Worm (Caenorhabditis elegans): ENCODE measurements around the gene C17E7.9.

C17E7.9 gene

ce11 chrV:3896018-3896417 lies 5.4 kb upstream of the C17E7.9 start:
- TF ChIP-seq efl-3 (GFP tag; optimal IDR thresholded peaks at IDR 0.05) (no peak), irx-1 (tag; optimal IDR thresholded peaks at IDR 0.05) (no peak), zag-1 (tag; optimal IDR thresholded peaks at IDR 0.05) (no peak), nhr-12 (tag; optimal IDR thresholded peaks at IDR 0.05) (no peak), fkh-10 (GFP tag; optimal IDR thresholded peaks at IDR 0.05) (no peak), ets-5 (GFP tag; IDR thresholded peaks at IDR 0.05) (no peak)

DNA sequence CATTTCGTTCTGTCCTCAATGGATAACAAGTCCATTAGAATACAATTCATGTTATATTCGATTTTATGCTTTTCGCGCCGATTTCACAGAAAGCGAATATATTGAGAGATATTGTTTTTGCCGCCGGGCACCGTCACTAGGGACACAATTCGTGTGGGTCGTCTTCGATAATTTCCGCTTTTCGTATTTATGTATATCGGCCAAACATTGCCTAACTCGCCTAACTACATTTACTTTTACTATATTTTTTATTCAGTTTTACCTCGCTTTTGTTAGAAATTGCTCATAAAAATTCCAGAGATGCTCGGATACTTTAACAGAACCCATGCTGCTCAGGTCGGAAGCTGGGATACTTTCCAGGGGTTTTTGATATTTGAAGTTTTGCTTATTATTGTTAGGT lies 4.0 kb upstream of the C17E7.9 start, which contains the start of gene sre-9:
Gene sre-9 (plus strand): TSS at position 301 of the 400 bp plus-strand sequence.
- TF ChIP-seq efl-3 (GFP tag; optimal IDR thresholded peaks at IDR 0.05) (no peak), swsn-7 (tag; optimal IDR thresholded peaks at IDR 0.05) (no peak), efl-1 (optimal IDR thresholded peaks at IDR 0.05) (no peak), efl-1 (GFP tag; optimal IDR thresholded peaks at IDR 0.05 in 1 of 2) (no peak), Y116A8C.19 (tag; optimal IDR thresholded peaks at IDR 0.05; ENCODE audit: borderline replicate concordance) (no peak), sup-37 (GFP tag; optimal IDR thresholded peaks at IDR 0.05) (no peak), unc-98 (GFP tag; IDR thresholded peaks at IDR 0.05) (no peak), unc-62 (GFP tag; optimal IDR thresholded peaks at IDR 0.05) (no peak), nhr-47 (tag; optimal IDR thresholded peaks at IDR 0.05) (no peak), nhr-20 (tag; optimal IDR thresholded peaks at IDR 0.05) (no peak), alr-1 (tag; optimal IDR thresholded peaks at IDR 0.05; ENCODE audit: borderline replicate concordance) (no peak), nhr-237 (tag; optimal IDR thresholded peaks at IDR 0.05) (no peak), nhr-11 (tag; optimal IDR thresholded peaks at IDR 0.05) (no peak), dsc-1 (tag; optimal IDR thresholded peaks at IDR 0.05) (no peak), nhr-84 (tag; optimal IDR thresholded peaks at IDR 0.05) (no peak), lin-39 (tag; optimal IDR thresholded peaks at IDR 0.05) (no peak), tbx-2 (tag; optimal IDR thresholded peaks at IDR 0.05) (no peak), unc-130 (tag; optimal IDR thresholded peaks at IDR 0.05) (no peak), ama-1 (optimal IDR thresholded peaks at IDR 0.05) (no peak), tlp-1 (tag; optimal IDR thresholded peaks at IDR 0.05) (no peak)

- TF ChIP-seq dsc-1 (tag; optimal IDR thresholded peaks at IDR 0.05) (no peak), nhr-84 (tag; optimal IDR thresholded peaks at IDR 0.05) (no peak), lin-15B (tag; optimal IDR thresholded peaks at IDR 0.05) (no peak), blmp-1 (tag; optimal IDR thresholded peaks at IDR 0.05) (no peak), ceh-82 (tag; optimal IDR thresholded peaks at IDR 0.05) (no peak), lir-3 (tag; optimal IDR thresholded peaks at IDR 0.05; ENCODE audit: poor library complexity) (no peak), ama-1 (optimal IDR thresholded peaks at IDR 0.05) (no peak), zip-4 (GFP tag; optimal IDR thresholded peaks at IDR 0.05) (no peak), snpc-4 (tag; optimal IDR thresholded peaks at IDR 0.05) (no peak), nhr-237 (tag; optimal IDR thresholded peaks at IDR 0.05) (no peak), skn-1 (tag; optimal IDR thresholded peaks at IDR 0.05) (no peak), jun-1 (tag; optimal IDR thresholded peaks at IDR 0.05) (no peak), vab-15 (tag; optimal IDR thresholded peaks at IDR 0.05) (no peak), ztf-11 (tag; optimal IDR thresholded peaks at IDR 0.05) (no peak)
Measured at ce11 chrV:3892361-3892904, 1.8 kb upstream of the C17E7.9 start, which contains the start of gene C17E7.4. TSS of gene C17E7.4 (plus strand) at chrV:3892854.

ce11 chrV:3891919-3892318 lies 1.3 kb upstream of the C17E7.9 start, which contains the start of gene C17E7.12:
TSS of gene C17E7.12 (minus strand) at chrV:3892019.
- TF ChIP-seq ztf-11 (tag; optimal IDR thresholded peaks at IDR 0.05) (no peak), snpc-4 (tag; optimal IDR thresholded peaks at IDR 0.05) (no peak)

- no peak for TF ChIP-seq nhr-85 (tag)
- no peak for TF ChIP-seq unc-62 (GFP tag; optimal IDR thresholded peaks at IDR 0.05)
Measured at ce11 chrV:3889113-3889512, 1.5 kb downstream of the C17E7.9 start, which contains the start of gene C17E7.13. TSS of gene C17E7.13 (minus strand) at chrV:3889288.
